Worm (Caenorhabditis elegans) whole organism, L1 larva: ENCODE measurements around the gene F56F10.2.

ENCODE experiments used
- C16A3.4 ChIP-seq: fragments of 150-350 bp; optimal IDR thresholded peaks from 2 replicates; lab custom pipeline; 2014; ENCODE audit warnings: missing biosample characterization, missing genetic modification characterization
- F16B12.6 ChIP-seq: fragments of 150-350 bp; optimal IDR thresholded peaks from 2 replicates; lab custom pipeline; 2014; ENCODE audit warnings: missing biosample characterization, missing genetic modification characterization
- Y116A8C.19 ChIP-seq: sonication (generic microtip); optimal IDR thresholded peaks from 2 replicates; lab custom pipeline; 2016; ENCODE audit warnings: missing compliant biosample characterization, missing genetic modification characterization, borderline replicate concordance
- aha-1 ChIP-seq: fragments of 150-350 bp; optimal IDR thresholded peaks from 2 replicates; lab custom pipeline; 2014; ENCODE audit warnings: missing biosample characterization, missing genetic modification characterization
- alr-1 ChIP-seq: fragments of 200-800 bp; sonication (Bioruptor generic); optimal IDR thresholded peaks from 2 replicates; lab custom pipeline; 2018; ENCODE audit warnings: borderline replicate concordance, mild to moderate bottlenecking, missing genetic modification characterization, missing compliant biosample characterization
- blmp-1 ChIP-seq: fragments of 150-350 bp; optimal IDR thresholded peaks from 2 replicates; lab custom pipeline; 2014; ENCODE audit warnings: missing biosample characterization, missing genetic modification characterization
- ceh-82 ChIP-seq, 3 experiments: fragments of 150-350 bp in 1 of 3; sonication (generic microtip) in 2 of 3; optimal IDR thresholded peaks; 2 replicates each; lab custom pipeline; 2014 to 2017; ENCODE audit warnings: missing biosample characterization in 3 of 3, missing genetic modification characterization in 3 of 3
- ceh-88 ChIP-seq: fragments of 200-800 bp; sonication (Bioruptor generic); IDR thresholded peaks from 2 replicates; pipeline ENCODE4 v1.3.6; 2022; ENCODE audit warnings: missing genetic modification characterization, missing compliant biosample characterization
- ces-1 ChIP-seq: fragments of 150-350 bp; optimal IDR thresholded peaks from 2 replicates; lab custom pipeline; 2014; ENCODE audit warnings: missing biosample characterization, missing genetic modification reagents, missing genetic modification characterization
- dpl-1 ChIP-seq, 3 experiments: fragments of 150-350 bp in 2 of 3; sonication (generic microtip) in 1 of 3; optimal IDR thresholded peaks; 2 replicates each; lab custom pipeline; 2014 to 2017; ENCODE audit warnings: missing biosample characterization in 3 of 3, missing genetic modification characterization in 3 of 3, missing genetic modification reagents in 3 of 3
- efl-1 ChIP-seq, 4 experiments: fragments of 150-350 bp; optimal IDR thresholded peaks in 3 of 4; peaks in 1 of 4; 1 replicate in 1 of 4; 2 replicates in 3 of 4; lab custom pipeline; 2014; ENCODE audit warnings: missing biosample characterization in 2 of 4, missing genetic modification characterization in 2 of 4, missing genetic modification reagents in 2 of 4
- egl-13 ChIP-seq: sonication (generic microtip); optimal IDR thresholded peaks from 2 replicates; lab custom pipeline; 2016; ENCODE audit warnings: missing genotype, missing genetic modification reagents, missing genetic modification characterization, missing compliant biosample characterization
- elt-2 ChIP-seq: sonication (generic microtip); optimal IDR thresholded peaks from 2 replicates; lab custom pipeline; 2016; ENCODE audit warnings: missing genetic modification characterization, mild to moderate bottlenecking, inconsistent platforms, missing compliant biosample characterization, missing genetic modification reagents
- elt-3 ChIP-seq, 6 experiments: fragments of 150-350 bp in 1 of 6; sonication (generic microtip); optimal IDR thresholded peaks; 2 replicates each; lab custom pipeline; 2017 to 2018; ENCODE audit warnings: missing biosample characterization in 6 of 6, missing genetic modification characterization in 6 of 6, inconsistent platforms in 1 of 6
- ets-5 ChIP-seq: fragments of 200-800 bp; sonication (Bioruptor generic); IDR thresholded peaks from 2 replicates; pipeline ENCODE4 v1.3.6; 2022; ENCODE audit warnings: missing genetic modification characterization, missing compliant biosample characterization
- fos-1 ChIP-seq: fragments of 150-350 bp; optimal IDR thresholded peaks from 2 replicates; lab custom pipeline; 2014; ENCODE audit warnings: missing biosample characterization, missing genetic modification characterization
- hlh-4 ChIP-seq: sonication (generic microtip); optimal IDR thresholded peaks from 2 replicates; lab custom pipeline; 2016; ENCODE audit warnings: mild to moderate bottlenecking, missing genetic modification characterization, missing compliant biosample characterization
- irx-1 ChIP-seq: sonication (generic microtip); optimal IDR thresholded peaks from 2 replicates; lab custom pipeline; 2016; ENCODE audit warnings: missing genetic modification characterization, missing compliant biosample characterization
- jun-1 ChIP-seq: fragments of 150-350 bp; optimal IDR thresholded peaks from 2 replicates; lab custom pipeline; 2014; ENCODE audit warnings: missing biosample characterization, missing genetic modification reagents, missing genetic modification characterization
- lin-13 ChIP-seq: fragments of 150-350 bp; optimal IDR thresholded peaks from 2 replicates; lab custom pipeline; 2014; ENCODE audit warnings: missing biosample characterization, missing genetic modification reagents, missing genetic modification characterization
- lin-14 ChIP-seq: fragments of 200-800 bp; sonication (Bioruptor generic); optimal IDR thresholded peaks from 2 replicates; lab custom pipeline; 2018; ENCODE audit warnings: mild to moderate bottlenecking, missing genetic modification characterization, moderate library complexity, missing compliant biosample characterization
- lin-15B ChIP-seq: fragments of 150-350 bp; sonication (generic microtip); optimal IDR thresholded peaks from 3 replicates; lab custom pipeline; 2014; ENCODE audit warnings: missing biosample characterization, missing genetic modification characterization
- lin-35 ChIP-seq, 2 experiments: fragments of 150-350 bp; optimal IDR thresholded peaks; 2 replicates each; lab custom pipeline; 2014; ENCODE audit warnings: missing biosample characterization in 2 of 2, missing genetic modification characterization in 2 of 2, missing genetic modification reagents in 2 of 2
- lin-39 ChIP-seq: fragments of 150-350 bp; optimal IDR thresholded peaks from 2 replicates; lab custom pipeline; 2014; ENCODE audit warnings: missing biosample characterization, missing genetic modification reagents, missing genetic modification characterization
- lsy-2 ChIP-seq, 2 experiments: fragments of 150-350 bp; optimal IDR thresholded peaks; 2 replicates each; lab custom pipeline; 2014; ENCODE audit warnings: missing biosample characterization in 2 of 2, missing genetic modification characterization in 2 of 2
- mab-9 ChIP-seq: fragments of 200-800 bp; sonication (Bioruptor generic); IDR thresholded peaks from 2 replicates; pipeline ENCODE4 v1.3.6; 2022; ENCODE audit warnings: missing genetic modification reagents, missing genetic modification characterization, missing compliant biosample characterization
- nhr-11 ChIP-seq: fragments of 150-350 bp; optimal IDR thresholded peaks from 2 replicates; lab custom pipeline; 2014; ENCODE audit warnings: missing biosample characterization, missing genetic modification characterization
- nhr-19 ChIP-seq: fragments of 200-800 bp; sonication (Bioruptor generic); conservative IDR thresholded peaks from 2 replicates; pipeline ENCODE4 v1.3.6; 2022; ENCODE audit warnings: missing genetic modification characterization, missing compliant biosample characterization
- nhr-20 ChIP-seq: sonication (generic microtip); optimal IDR thresholded peaks from 2 replicates; lab custom pipeline; 2016; ENCODE audit warnings: mild to moderate bottlenecking, missing genetic modification characterization, missing compliant biosample characterization
- nhr-237 ChIP-seq: fragments of 150-350 bp; optimal IDR thresholded peaks from 2 replicates; lab custom pipeline; 2014; ENCODE audit warnings: missing biosample characterization, missing genetic modification characterization
- nhr-47 ChIP-seq: sonication (generic microtip); optimal IDR thresholded peaks from 2 replicates; lab custom pipeline; 2016; ENCODE audit warnings: mild to moderate bottlenecking, missing genetic modification characterization, moderate library complexity, missing compliant biosample characterization
- nhr-71 ChIP-seq: sonication (generic microtip); optimal IDR thresholded peaks from 2 replicates; lab custom pipeline; 2016; ENCODE audit warnings: mild to moderate bottlenecking, missing genetic modification characterization, moderate library complexity, missing compliant biosample characterization
- nhr-84 ChIP-seq: sonication (generic microtip); optimal IDR thresholded peaks from 2 replicates; lab custom pipeline; 2017; ENCODE audit warnings: missing biosample characterization, missing genetic modification characterization
- pax-3 ChIP-seq: fragments of 200-800 bp; sonication (Bioruptor generic); optimal IDR thresholded peaks from 2 replicates; lab custom pipeline; 2018; ENCODE audit warnings: mild to moderate bottlenecking, missing genetic modification characterization, moderate library complexity, missing compliant biosample characterization
- pqm-1 ChIP-seq: sonication (generic microtip); optimal IDR thresholded peaks from 3 replicates; lab custom pipeline; 2017; ENCODE audit warnings: missing biosample characterization, missing genetic modification characterization
- rnt-1 ChIP-seq: sonication (generic microtip); optimal IDR thresholded peaks from 2 replicates; lab custom pipeline; 2016; ENCODE audit warnings: mild to moderate bottlenecking, missing genetic modification characterization, moderate library complexity, missing compliant biosample characterization
- snpc-4 ChIP-seq: fragments of 150-350 bp; optimal IDR thresholded peaks from 2 replicates; lab custom pipeline; 2014; ENCODE audit warnings: missing biosample characterization, missing genetic modification characterization
- snu-23 ChIP-seq: sonication (generic microtip); optimal IDR thresholded peaks from 2 replicates; lab custom pipeline; 2016; ENCODE audit warnings: missing genetic modification characterization, missing compliant biosample characterization
- sox-4 ChIP-seq: sonication (generic microtip); optimal IDR thresholded peaks from 2 replicates; lab custom pipeline; 2016; ENCODE audit warnings: missing genetic modification characterization, missing compliant biosample characterization
- swsn-7 ChIP-seq: sonication (generic microtip); optimal IDR thresholded peaks from 2 replicates; lab custom pipeline; 2016; ENCODE audit warnings: missing genetic modification characterization, missing compliant biosample characterization
- tlp-1 ChIP-seq: fragments of 150-350 bp; optimal IDR thresholded peaks from 2 replicates; lab custom pipeline; 2014; ENCODE audit warnings: missing biosample characterization, missing genetic modification characterization
- unc-130 ChIP-seq: fragments of 150-350 bp; optimal IDR thresholded peaks from 2 replicates; lab custom pipeline; 2017; ENCODE audit warnings: missing biosample characterization, missing genetic modification characterization, inconsistent platforms
- unc-86 ChIP-seq: sonication (generic microtip); optimal IDR thresholded peaks from 2 replicates; lab custom pipeline; 2016; ENCODE audit warnings: missing genetic modification characterization, missing compliant biosample characterization
- unc-98 ChIP-seq: fragments of 200-800 bp; sonication (Bioruptor generic); IDR thresholded peaks from 2 replicates; pipeline ENCODE4 v1.3.6; 2022; ENCODE audit warnings: missing genetic modification characterization, missing compliant biosample characterization
- xbp-1 ChIP-seq: sonication (generic microtip); optimal IDR thresholded peaks from 2 replicates; lab custom pipeline; 2016; ENCODE audit warnings: missing genetic modification characterization, missing compliant biosample characterization
- zag-1 ChIP-seq: fragments of 150-350 bp; optimal IDR thresholded peaks from 2 replicates; lab custom pipeline; 2014; ENCODE audit warnings: missing biosample characterization, missing genetic modification characterization
- ztf-4 ChIP-seq: fragments of 150-350 bp; optimal IDR thresholded peaks from 2 replicates; lab custom pipeline; 2014; ENCODE audit warnings: missing biosample characterization, missing genetic modification characterization

Gene F56F10.2

ce11 chrX:871957-872715 is 12.7 kb downstream of the F56F10.2 start, which contains the start of gene F56F10.1:
Gene F56F10.1, plus strand, starts transcription at chrX:872603.
- TF ChIP-seq elt-2 (tag; lab: Kevin White, UChicago) (peak; percentile 1), sox-4 (tag; lab: Kevin White, UChicago) (no peak)

DNA sequence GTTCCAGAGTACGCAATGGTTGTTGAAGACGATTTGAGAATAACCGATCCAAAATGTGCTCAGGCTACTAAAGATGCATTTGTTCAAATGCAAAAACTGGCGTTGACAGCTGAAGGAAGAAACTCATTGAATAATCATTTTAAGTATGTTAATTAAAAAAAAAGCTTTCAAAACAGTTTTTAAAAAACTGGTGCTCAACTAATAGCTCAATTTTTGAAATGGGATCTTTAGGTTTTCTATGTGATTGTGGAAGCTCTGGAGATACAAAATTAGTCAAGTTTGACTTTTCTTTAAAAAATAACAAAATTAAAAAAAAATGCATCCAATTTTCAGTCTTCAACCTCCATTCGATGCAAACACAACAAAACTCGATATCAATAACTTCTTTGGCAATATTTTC is 14.2 kb downstream of the F56F10.2 start:
- no peak for TF ChIP-seq nhr-237 (tag; lab: Kevin White, UChicago)
- TF ChIP-seq nhr-20 (tag; lab: Kevin White, UChicago) = no peak
- no peak for TF ChIP-seq xbp-1 (tag; lab: Kevin White, UChicago)
- TF ChIP-seq mab-9 (GFP tag; lab: Robert Waterston, UW) = no peak
- no peak for TF ChIP-seq elt-2 (tag; lab: Kevin White, UChicago)

ce11 chrX:876935-877334 is 17.5 kb downstream of the F56F10.2 start, which contains the start of gene ZC13.1:
Gene ZC13.1, plus strand, starts transcription at chrX:877239.
- no peak for TF ChIP-seq snpc-4 (tag; lab: Kevin White, UChicago)
- no peak for TF ChIP-seq lin-13 (GFP tag; lab: Kevin White, UChicago)
- TF ChIP-seq nhr-84 (tag; lab: Kevin White, UChicago) = no peak
- TF ChIP-seq lin-39 (tag; lab: Kevin White, UChicago) = no peak
- TF ChIP-seq nhr-19 (GFP tag; lab: Robert Waterston, UW) = no peak
- peak in 2 of 3 experiments; percentile 19 to 88 for TF ChIP-seq ceh-82 (tag; optimal IDR thresholded peaks at IDR 0.05; lab: Kevin White, UChicago)
- TF ChIP-seq lin-35 (GFP tag; optimal IDR thresholded peaks at IDR 0.05; lab: Kevin White, UChicago) = peak; percentile 61 to 81
- no peak for TF ChIP-seq Y116A8C.19 (tag; lab: Kevin White, UChicago)
- TF ChIP-seq pqm-1 (tag; lab: Kevin White, UChicago) = no peak
- peak; percentile 52 for TF ChIP-seq swsn-7 (tag; lab: Kevin White, UChicago)
- peak; percentile 12 for TF ChIP-seq unc-86 (tag; lab: Kevin White, UChicago)
- TF ChIP-seq ets-5 = no peak
- TF ChIP-seq nhr-47 = peak; percentile 64
- TF ChIP-seq aha-1 (tag; lab: Kevin White, UChicago) = no peak
- peak; percentile 97 for TF ChIP-seq blmp-1 (tag; lab: Kevin White, UChicago)
- peak; percentile 63 for TF ChIP-seq nhr-71 (tag; lab: Kevin White, UChicago)
- TF ChIP-seq hlh-4 (tag; lab: Kevin White, UChicago) = no peak
- TF ChIP-seq zag-1 (tag; lab: Kevin White, UChicago) = no peak
- peak in 3 of 6 experiments; percentile 10 to 45 (median 38) for TF ChIP-seq elt-3 (tag; optimal IDR thresholded peaks at IDR 0.05; lab: Kevin White, UChicago)
- TF ChIP-seq efl-1 (optimal IDR thresholded peaks at IDR 0.05; lab: Kevin White, UChicago) = peak; percentile 36 to 66
- TF ChIP-seq efl-1 (GFP tag; optimal IDR thresholded peaks at IDR 0.05 in 1 of 2; lab: Kevin White, UChicago) = peak in 1 of 2 experiments; percentile 15
- TF ChIP-seq unc-130 (tag; lab: Kevin White, UChicago) = peak; percentile 40
- TF ChIP-seq F16B12.6 (tag; lab: Kevin White, UChicago) = peak; percentile 25
- TF ChIP-seq egl-13 (tag; lab: Kevin White, UChicago) = no peak
- no peak for TF ChIP-seq nhr-11 (tag; lab: Kevin White, UChicago)
- TF ChIP-seq tlp-1 = no peak
- TF ChIP-seq jun-1 (tag; lab: Kevin White, UChicago) = peak; percentile 18
- peak; percentile 30 to 64 (median 46) for TF ChIP-seq dpl-1 (GFP tag; optimal IDR thresholded peaks at IDR 0.05; lab: Kevin White, UChicago)
- peak; percentile 77 for TF ChIP-seq snu-23 (GFP tag; lab: Kevin White, UChicago)
- TF ChIP-seq ces-1 (GFP tag; lab: Kevin White, UChicago) = no peak
- peak; percentile 33 for TF ChIP-seq xbp-1 (tag; lab: Kevin White, UChicago)
- peak; percentile 24 for TF ChIP-seq fos-1 (tag; lab: Kevin White, UChicago)
- no peak for TF ChIP-seq unc-98
- TF ChIP-seq ztf-4 (tag; lab: Kevin White, UChicago) = no peak
- TF ChIP-seq ceh-88 (GFP tag; lab: Robert Waterston, UW) = no peak
- peak; percentile 86 for TF ChIP-seq lin-14
- peak; percentile 70 for TF ChIP-seq C16A3.4
- no peak for TF ChIP-seq pax-3 (tag; lab: Kevin White, UChicago)
- peak; percentile 61 for TF ChIP-seq lin-15B (tag; lab: Kevin White, UChicago)
- TF ChIP-seq alr-1 (tag; lab: Kevin White, UChicago) = no peak
- peak; percentile 45 to 81 for TF ChIP-seq lsy-2 (tag; optimal IDR thresholded peaks at IDR 0.05; lab: Kevin White, UChicago)
- TF ChIP-seq rnt-1 (tag; lab: Kevin White, UChicago) = peak; percentile 72
- no peak for TF ChIP-seq irx-1 (tag; lab: Kevin White, UChicago)
